Fruit fly (Drosophila melanogaster) Kc167 (cell line): ENCODE results near the gene ATPsynB.

Experiments used
- Myc ChIP-seq: fragments of >200 bp; optimal IDR thresholded peaks from 2 replicates; lab custom pipeline; 2017; ENCODE audit warnings: missing external identifiers
- h ChIP-seq: fragments of >200 bp; optimal IDR thresholded peaks from 3 replicates; lab custom pipeline; 2018; ENCODE audit warnings: missing external identifiers
- insv ChIP-seq: fragments of >200 bp; optimal IDR thresholded peaks from 3 replicates; lab custom pipeline; 2018; ENCODE audit warnings: missing external identifiers
- psq ChIP-seq: fragments of >200 bp; optimal IDR thresholded peaks from 2 replicates; lab custom pipeline; 2017; ENCODE audit warnings: missing external identifiers
- ttk ChIP-seq: sonication (Bioruptor generic); optimal IDR thresholded peaks from 2 replicates; lab custom pipeline; 2017; ENCODE audit warnings: missing external identifiers

DNA sequence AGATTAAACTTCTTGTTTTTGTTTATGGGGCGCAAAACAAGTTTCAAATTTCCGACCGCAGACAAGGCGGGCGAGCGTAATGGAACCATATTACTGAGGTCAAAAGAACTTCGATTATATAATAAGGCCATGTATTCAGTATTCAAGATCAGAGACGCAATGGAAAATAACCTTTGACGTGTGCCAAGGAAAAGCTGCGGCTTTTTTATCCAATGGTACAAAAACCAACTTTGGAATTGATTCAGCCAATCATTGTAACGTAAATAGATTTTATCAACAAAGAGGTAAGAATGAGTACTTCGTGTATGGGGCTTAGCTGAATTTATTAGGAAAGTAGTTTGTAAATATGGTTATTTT lies 32.3 kb upstream of the ATPsynB start:
- no peak for TF ChIP-seq ttk (lab: Kevin White, UChicago)
- no peak for TF ChIP-seq psq (lab: Kevin White, UChicago)
- no peak for TF ChIP-seq insv
- no peak for TF ChIP-seq h (lab: Kevin White, UChicago)
- no peak for TF ChIP-seq Myc
